Worm (Caenorhabditis elegans) whole organism, L4 larva: ENCODE data around the gene fbxl-4.

Source experiments
- D1046.2 ChIP-seq: fragments of 200-800 bp; sonication (Bioruptor generic); IDR thresholded peaks from 2 replicates; pipeline ENCODE4 v1.3.6; 2022; ENCODE audit warnings: missing genetic modification characterization, missing compliant biosample characterization
- F37D6.2 ChIP-seq: sonication (generic microtip); optimal IDR thresholded peaks from 2 replicates; lab custom pipeline; 2016; ENCODE audit warnings: mild to moderate bottlenecking, missing genetic modification characterization, missing compliant biosample characterization
- T20F7.1 ChIP-seq: fragments of 200-800 bp; sonication (Bioruptor generic); optimal IDR thresholded peaks from 2 replicates; lab custom pipeline; 2018; ENCODE audit warnings: mild to moderate bottlenecking, missing genetic modification characterization, missing compliant biosample characterization
- Y5F2A.4 ChIP-seq: fragments of 200-800 bp; sonication (Bioruptor generic); optimal IDR thresholded peaks from 2 replicates; lab custom pipeline; 2018; ENCODE audit warnings: mild to moderate bottlenecking, missing genetic modification characterization, missing compliant biosample characterization
- ZK546.5 ChIP-seq, 2 experiments: sonication (generic microtip); optimal IDR thresholded peaks; 2 replicates each; lab custom pipeline; 2017; ENCODE audit warnings: missing biosample characterization in 2 of 2, missing genetic modification characterization in 2 of 2
- arid-1 ChIP-seq: fragments of 200-800 bp; sonication (Bioruptor generic); conservative IDR thresholded peaks from 2 replicates; pipeline ENCODE4 v1.3.6; 2022; ENCODE audit warnings: missing genetic modification reagents, missing genetic modification characterization, missing compliant biosample characterization
- ceh-20 ChIP-seq: fragments of 200-800 bp; sonication (Bioruptor generic); IDR thresholded peaks from 2 replicates; pipeline ENCODE4 v1.3.6; 2022; ENCODE audit warnings: missing genetic modification reagents, missing genetic modification characterization, missing compliant biosample characterization
- ceh-28 ChIP-seq: fragments of 150-350 bp; optimal IDR thresholded peaks from 2 replicates; lab custom pipeline; 2014; ENCODE audit warnings: missing biosample characterization, missing genetic modification reagents, missing genetic modification characterization
- ceh-32 ChIP-seq: sonication (generic microtip); optimal IDR thresholded peaks from 2 replicates; lab custom pipeline; 2016; ENCODE audit warnings: mild to moderate bottlenecking, missing genetic modification characterization, missing compliant biosample characterization; ENCODE audit not compliant: poor library complexity
- ceh-44 ChIP-seq: fragments of 200-800 bp; sonication (Bioruptor generic); IDR thresholded peaks from 2 replicates; pipeline ENCODE4 v1.3.6; 2022; ENCODE audit warnings: missing genetic modification reagents, missing genetic modification characterization, missing compliant biosample characterization
- ces-1 ChIP-seq: fragments of 150-350 bp; sonication (generic microtip); optimal IDR thresholded peaks from 4 replicates; lab custom pipeline; 2014; ENCODE audit warnings: missing biosample characterization, missing genetic modification reagents, missing genetic modification characterization
- cey-2 ChIP-seq: sonication (generic microtip); optimal IDR thresholded peaks from 3 replicates; lab custom pipeline; 2017; ENCODE audit warnings: missing genetic modification characterization, mild to moderate bottlenecking, missing compliant biosample characterization, antibody characterized with exemption, borderline replicate concordance; ENCODE audit not compliant: insufficient read depth
- ctbp-1 ChIP-seq: fragments of 200-800 bp; sonication (Bioruptor generic); IDR thresholded peaks from 2 replicates; pipeline ENCODE4 v1.3.6; 2022; ENCODE audit warnings: missing genetic modification reagents, missing genetic modification characterization, missing compliant biosample characterization
- daf-16 ChIP-seq, 3 experiments: sonication (generic microtip); optimal IDR thresholded peaks; 2 replicates each; lab custom pipeline; 2016 to 2017; ENCODE audit warnings: missing genetic modification characterization in 3 of 3, missing genetic modification reagents in 3 of 3, mild to moderate bottlenecking in 2 of 3, missing compliant biosample characterization in 2 of 3, missing biosample characterization in 1 of 3, moderate library complexity in 1 of 3
- daf-19 ChIP-seq: fragments of 200-800 bp; sonication (Bioruptor generic); conservative IDR thresholded peaks from 2 replicates; pipeline ENCODE4 v1.3.6; 2022; ENCODE audit warnings: missing genetic modification characterization, missing compliant biosample characterization
- dmd-6 ChIP-seq: fragments of 200-800 bp; sonication (Bioruptor generic); IDR thresholded peaks from 2 replicates; pipeline ENCODE4 v1.3.6; 2022; ENCODE audit warnings: missing genetic modification reagents, missing genetic modification characterization, missing compliant biosample characterization
- dve-1 ChIP-seq: sonication (generic microtip); optimal IDR thresholded peaks from 2 replicates; lab custom pipeline; 2017; ENCODE audit warnings: antibody characterized with exemption, mild to moderate bottlenecking, missing genetic modification characterization, missing compliant biosample characterization; ENCODE audit not compliant: insufficient read depth
- egl-27 ChIP-seq: sonication (generic microtip); optimal IDR thresholded peaks from 3 replicates; lab custom pipeline; 2017; ENCODE audit warnings: missing biosample characterization, missing genetic modification reagents, missing genetic modification characterization
- fkh-10 ChIP-seq: fragments of 150-350 bp; optimal IDR thresholded peaks from 2 replicates; lab custom pipeline; 2014; ENCODE audit warnings: missing biosample characterization, missing genetic modification reagents, missing genetic modification characterization
- fos-1 ChIP-seq: fragments of 150-350 bp; optimal IDR thresholded peaks from 2 replicates; lab custom pipeline; 2014; ENCODE audit warnings: missing biosample characterization, missing genetic modification characterization
- gei-8 ChIP-seq: fragments of 200-800 bp; sonication (Bioruptor generic); optimal IDR thresholded peaks from 2 replicates; lab custom pipeline; 2018; ENCODE audit warnings: mild to moderate bottlenecking, missing genetic modification characterization, missing compliant biosample characterization
- hlh-30 ChIP-seq: sonication (generic microtip); optimal IDR thresholded peaks from 2 replicates; lab custom pipeline; 2017; ENCODE audit warnings: antibody characterized with exemption, mild to moderate bottlenecking, missing genetic modification characterization, missing compliant biosample characterization; ENCODE audit not compliant: insufficient read depth
- lim-7 ChIP-seq: fragments of 200-800 bp; sonication (Bioruptor generic); IDR thresholded peaks from 2 replicates; pipeline ENCODE4 v1.3.6; 2022; ENCODE audit warnings: missing genetic modification characterization, missing compliant biosample characterization
- lin-15B ChIP-seq: fragments of 150-350 bp; sonication (generic microtip); optimal IDR thresholded peaks from 3 replicates; lab custom pipeline; 2014; ENCODE audit warnings: missing biosample characterization, missing genetic modification characterization
- lir-3 ChIP-seq: sonication (generic microtip); optimal IDR thresholded peaks from 2 replicates; lab custom pipeline; 2016; ENCODE audit warnings: mild to moderate bottlenecking, missing genetic modification characterization, missing compliant biosample characterization
- lsy-2 ChIP-seq, 2 experiments: fragments of 150-350 bp in 1 of 2; sonication (generic microtip) in 1 of 2; optimal IDR thresholded peaks; 2 replicates each; lab custom pipeline; 2014 to 2017; ENCODE audit warnings: missing biosample characterization in 2 of 2, missing genetic modification characterization in 2 of 2
- madf-9 ChIP-seq: fragments of 200-800 bp; sonication (Bioruptor generic); conservative IDR thresholded peaks from 2 replicates; pipeline ENCODE4 v1.3.6; 2022; ENCODE audit warnings: missing genetic modification reagents, missing genetic modification characterization, missing compliant biosample characterization
- mes-2 ChIP-seq: sonication (generic microtip); optimal IDR thresholded peaks from 2 replicates; lab custom pipeline; 2016; ENCODE audit warnings: missing genotype, mild to moderate bottlenecking, missing genetic modification characterization, missing compliant biosample characterization; ENCODE audit not compliant: poor library complexity, severe bottlenecking
- mxl-2 ChIP-seq: fragments of 200-800 bp; sonication (Bioruptor generic); conservative IDR thresholded peaks from 2 replicates; pipeline ENCODE4 v1.3.6; 2022; ENCODE audit warnings: missing genetic modification reagents, missing genetic modification characterization, missing compliant biosample characterization
- mxl-3 ChIP-seq: fragments of 200-800 bp; sonication (Bioruptor generic); optimal IDR thresholded peaks from 2 replicates; lab custom pipeline; 2018; ENCODE audit warnings: mild to moderate bottlenecking, missing genetic modification characterization, missing compliant biosample characterization
- nhr-102 ChIP-seq: sonication (generic microtip); optimal IDR thresholded peaks from 2 replicates; lab custom pipeline; 2016; ENCODE audit warnings: mild to moderate bottlenecking, missing genetic modification characterization, moderate library complexity, missing compliant biosample characterization
- nhr-111 ChIP-seq: fragments of 200-800 bp; sonication (Bioruptor generic); optimal IDR thresholded peaks from 2 replicates; lab custom pipeline; 2018; ENCODE audit warnings: mild to moderate bottlenecking, missing genetic modification characterization, missing compliant biosample characterization
- nhr-237 ChIP-seq: sonication (generic microtip); optimal IDR thresholded peaks from 2 replicates; lab custom pipeline; 2017; ENCODE audit warnings: missing biosample characterization, missing genetic modification characterization
- nhr-25 ChIP-seq: sonication (generic microtip); optimal IDR thresholded peaks from 2 replicates; lab custom pipeline; 2017; ENCODE audit warnings: missing genetic modification characterization, mild to moderate bottlenecking, missing compliant biosample characterization, antibody characterized with exemption, moderate library complexity, borderline replicate concordance; ENCODE audit not compliant: insufficient read depth
- nhr-28 ChIP-seq: fragments of 150-350 bp; optimal IDR thresholded peaks from 2 replicates; lab custom pipeline; 2014; ENCODE audit warnings: missing biosample characterization, missing genetic modification characterization
- nhr-41 ChIP-seq: fragments of 200-800 bp; sonication (Bioruptor generic); IDR thresholded peaks from 2 replicates; pipeline ENCODE4 v1.3.6; 2022; ENCODE audit warnings: missing genetic modification reagents, missing genetic modification characterization, missing compliant biosample characterization
- nhr-48 ChIP-seq: sonication (generic microtip); optimal IDR thresholded peaks from 2 replicates; lab custom pipeline; 2016; ENCODE audit warnings: mild to moderate bottlenecking, missing genetic modification characterization, missing compliant biosample characterization
- nhr-6 ChIP-seq: fragments of 150-350 bp; optimal IDR thresholded peaks from 2 replicates; lab custom pipeline; 2014; ENCODE audit warnings: missing biosample characterization, missing genetic modification characterization
- pha-4 ChIP-seq, 2 experiments: fragments of 150-350 bp in 1 of 2; fragments of 200-800 bp in 1 of 2; sonication (Bioruptor generic) in 1 of 2; IDR thresholded peaks in 1 of 2; optimal IDR thresholded peaks in 1 of 2; 2 replicates each; pipeline versions ENCODE4 v1.3.6 to Lab custom; 2014 to 2022; ENCODE audit warnings: missing genetic modification characterization in 2 of 2, missing genetic modification reagents in 2 of 2, missing biosample characterization in 1 of 2, missing compliant biosample characterization in 1 of 2
- pqm-1 ChIP-seq: sonication (generic microtip); optimal IDR thresholded peaks from 2 replicates; lab custom pipeline; 2017; ENCODE audit warnings: missing biosample characterization, missing genetic modification characterization
- rbr-2 ChIP-seq: sonication (generic microtip); optimal IDR thresholded peaks from 2 replicates; lab custom pipeline; 2016; ENCODE audit warnings: missing genotype, missing genetic modification characterization, missing compliant biosample characterization
- saeg-2 ChIP-seq: fragments of 200-800 bp; sonication (Bioruptor generic); IDR thresholded peaks from 2 replicates; pipeline ENCODE4 v1.3.6; 2022; ENCODE audit warnings: missing genetic modification reagents, missing genetic modification characterization, missing compliant biosample characterization
- snpc-1.2 ChIP-seq: fragments of 200-800 bp; sonication (Bioruptor generic); IDR thresholded peaks from 2 replicates; pipeline ENCODE4 v1.3.6; 2022; ENCODE audit warnings: missing genetic modification reagents, missing genetic modification characterization, missing compliant biosample characterization
- snpc-4 ChIP-seq: fragments of 150-350 bp; optimal IDR thresholded peaks from 2 replicates; lab custom pipeline; 2014; ENCODE audit warnings: missing biosample characterization, missing genetic modification characterization
- spr-3 ChIP-seq: fragments of 200-800 bp; sonication (Bioruptor generic); optimal IDR thresholded peaks from 2 replicates; lab custom pipeline; 2018; ENCODE audit warnings: mild to moderate bottlenecking, missing genetic modification characterization, missing compliant biosample characterization
- tra-1 ChIP-seq: fragments of 200-800 bp; sonication (Bioruptor generic); IDR thresholded peaks from 2 replicates; pipeline ENCODE4 v1.3.6; 2022; ENCODE audit warnings: missing genetic modification reagents, missing genetic modification characterization, missing compliant biosample characterization
- unc-130 ChIP-seq: sonication (generic microtip); optimal IDR thresholded peaks from 2 replicates; lab custom pipeline; 2016; ENCODE audit warnings: missing genetic modification reagents, missing genetic modification characterization, missing compliant biosample characterization
- unc-39 ChIP-seq: sonication (generic microtip); optimal IDR thresholded peaks from 2 replicates; lab custom pipeline; 2017; ENCODE audit warnings: missing biosample characterization, missing genetic modification characterization
- zfp-2 ChIP-seq: sonication (generic microtip); optimal IDR thresholded peaks from 2 replicates; lab custom pipeline; 2016; ENCODE audit warnings: mild to moderate bottlenecking, missing genetic modification characterization, missing compliant biosample characterization
- zip-11 ChIP-seq: fragments of 200-800 bp; sonication (Bioruptor generic); IDR thresholded peaks from 2 replicates; pipeline ENCODE4 v1.3.6; 2022; ENCODE audit warnings: missing genetic modification characterization, missing compliant biosample characterization

Gene fbxl-4

ce11 chrX:6551679-6552078, 36.9 kb upstream of the fbxl-4 start:
- no peak for TF ChIP-seq unc-130 (GFP tag; lab: Kevin White, UChicago)
- TF ChIP-seq hlh-30: peak; percentile 17
- TF ChIP-seq lir-3 (tag; lab: Kevin White, UChicago): no peak
- TF ChIP-seq nhr-28: peak; percentile 72
- peak in 1 of 2 experiments; percentile 4 for TF ChIP-seq lsy-2 (tag; optimal IDR thresholded peaks at IDR 0.05; lab: Kevin White, UChicago)
- no peak for TF ChIP-seq spr-3 (GFP tag; lab: Kevin White, UChicago)
- TF ChIP-seq ces-1 (GFP tag; lab: Kevin White, UChicago): no peak
- TF ChIP-seq lin-15B (tag; lab: Kevin White, UChicago): no peak
- no peak for TF ChIP-seq pha-4 (GFP tag; IDR thresholded peaks at IDR 0.05; lab: Robert Waterston, UW)
- TF ChIP-seq pha-4 (tag; optimal IDR thresholded peaks at IDR 0.05; lab: Kevin White, UChicago): no peak
- peak; percentile 36 for TF ChIP-seq mxl-3 (GFP tag; lab: Kevin White, UChicago)
- TF ChIP-seq nhr-102 (tag; lab: Kevin White, UChicago): no peak
- no peak for TF ChIP-seq nhr-41 (GFP tag; lab: Robert Waterston, UW)
- TF ChIP-seq lim-7 (GFP tag; lab: Robert Waterston, UW): no peak
- TF ChIP-seq egl-27: no peak
- no peak for TF ChIP-seq tra-1
- no peak for TF ChIP-seq nhr-237 (tag; lab: Kevin White, UChicago)
- TF ChIP-seq rbr-2 (tag; lab: Kevin White, UChicago): no peak
- TF ChIP-seq fkh-10: no peak
- TF ChIP-seq nhr-6: no peak
- TF ChIP-seq ceh-20 (GFP tag; lab: Robert Waterston, UW): no peak
- no peak for TF ChIP-seq arid-1 (GFP tag; lab: Robert Waterston, UW)
- TF ChIP-seq saeg-2 (GFP tag; lab: Robert Waterston, UW): no peak
- TF ChIP-seq snpc-1.2 (GFP tag; lab: Robert Waterston, UW): no peak
- no peak for TF ChIP-seq cey-2 (tag; lab: Kevin White, UChicago)
- no peak for TF ChIP-seq madf-9 (GFP tag; lab: Robert Waterston, UW)
- TF ChIP-seq dmd-6 (GFP tag; lab: Robert Waterston, UW): peak; percentile 60
- no peak for TF ChIP-seq mxl-2 (GFP tag; lab: Robert Waterston, UW)
- TF ChIP-seq ZK546.5 (tag; optimal IDR thresholded peaks at IDR 0.05; lab: Kevin White, UChicago): no peak
- no peak for TF ChIP-seq zfp-2
- TF ChIP-seq gei-8: no peak
- TF ChIP-seq dve-1 (tag; lab: Kevin White, UChicago): peak; percentile 44
- TF ChIP-seq daf-19 (GFP tag; lab: Robert Waterston, UW): no peak
- no peak for TF ChIP-seq ceh-28 (tag; lab: Kevin White, UChicago)
- no peak for TF ChIP-seq nhr-25 (tag; lab: Kevin White, UChicago)
- TF ChIP-seq daf-16 (GFP tag; optimal IDR thresholded peaks at IDR 0.05; lab: Kevin White, UChicago): no peak
- peak; percentile 61 for TF ChIP-seq daf-16 (tag; optimal IDR thresholded peaks at IDR 0.05; lab: Kevin White, UChicago)
- TF ChIP-seq nhr-48 (tag; lab: Kevin White, UChicago): no peak
- TF ChIP-seq fos-1 (tag; lab: Kevin White, UChicago): no peak
- no peak for TF ChIP-seq ceh-44 (GFP tag; lab: Robert Waterston, UW)
- no peak for TF ChIP-seq ctbp-1 (GFP tag; lab: Robert Waterston, UW)
- no peak for TF ChIP-seq ceh-32
- TF ChIP-seq D1046.2 (GFP tag; lab: Robert Waterston, UW): no peak
- peak; percentile 85 for TF ChIP-seq pqm-1 (tag; lab: Kevin White, UChicago)
- TF ChIP-seq mes-2: peak; percentile 17
- TF ChIP-seq F37D6.2: no peak
- TF ChIP-seq T20F7.1 (GFP tag; lab: Kevin White, UChicago): no peak
- no peak for TF ChIP-seq Y5F2A.4 (GFP tag; lab: Kevin White, UChicago)
- no peak for TF ChIP-seq snpc-4 (tag; lab: Kevin White, UChicago)
- TF ChIP-seq zip-11 (GFP tag; lab: Robert Waterston, UW): no peak
- TF ChIP-seq nhr-111 (GFP tag; lab: Kevin White, UChicago): no peak
- TF ChIP-seq unc-39: no peak
